Fruit fly (Drosophila melanogaster) whole organism, embryonic: ENCODE data around the gene spn-B.

Experiments
- Adf1 ChIP-seq: fragments of 200-800 bp; sonication (Bioruptor generic); IDR thresholded peaks from 2 replicates; pipeline ENCODE4 v1.3.6; 2022; ENCODE audit warnings: missing biosample characterization, missing genetic modification characterization
- B-H1 ChIP-seq: fragments of 200-800 bp; sonication (Bioruptor generic); IDR thresholded peaks from 3 replicates; pipeline ENCODE4 v1.3.6; 2022; ENCODE audit warnings: missing biosample characterization, missing genetic modification characterization
- Bgb ChIP-seq: fragments of 200-800 bp; sonication (Bioruptor generic); IDR thresholded peaks from 2 replicates; pipeline ENCODE4 v1.3.6; 2022; ENCODE audit warnings: missing biosample characterization, missing genetic modification characterization; ENCODE audit not compliant: partially characterized antibody
- Blimp-1 ChIP-seq: fragments of 200-800 bp; sonication (Bioruptor generic); optimal IDR thresholded peaks from 3 replicates; lab custom pipeline; 2018; ENCODE audit warnings: missing biosample characterization, missing genetic modification characterization, mild to moderate bottlenecking, moderate library complexity, missing genetic modification reagents
- CG10209 ChIP-seq: fragments of 200-800 bp; sonication (Bioruptor generic); optimal IDR thresholded peaks from 3 replicates; lab custom pipeline; 2017; ENCODE audit warnings: missing biosample characterization, mild to moderate bottlenecking, missing genetic modification characterization, missing genetic modification reagents
- CG10462 ChIP-seq: fragments of 200-800 bp; sonication (Bioruptor generic); optimal IDR thresholded peaks from 2 replicates; lab custom pipeline; 2016; ENCODE audit warnings: missing biosample characterization, missing genetic modification characterization
- CG11560 ChIP-seq: fragments of 200-800 bp; sonication (Bioruptor generic); IDR thresholded peaks from 3 replicates; pipeline ENCODE4 v1.3.6; 2022; ENCODE audit warnings: missing biosample characterization, missing genetic modification characterization
- CG13775 ChIP-seq: fragments of 200-800 bp; sonication (Bioruptor generic); optimal IDR thresholded peaks from 3 replicates; lab custom pipeline; 2017; ENCODE audit warnings: missing biosample characterization, mild to moderate bottlenecking, missing genetic modification characterization
- CG15514 ChIP-seq: fragments of 200-800 bp; sonication (Bioruptor generic); optimal IDR thresholded peaks from 3 replicates; lab custom pipeline; 2017; ENCODE audit warnings: missing biosample characterization, missing genetic modification characterization, mild to moderate bottlenecking, moderate library complexity, missing genetic modification reagents
- CG16863 ChIP-seq: fragments of 200-800 bp; sonication (Bioruptor generic); optimal IDR thresholded peaks from 3 replicates; lab custom pipeline; 2016; ENCODE audit warnings: missing biosample characterization, missing genetic modification characterization
- CG18262 ChIP-seq: fragments of 200-800 bp; optimal IDR thresholded peaks from 3 replicates; lab custom pipeline; 2019; ENCODE audit warnings: missing biosample characterization, mild to moderate bottlenecking, missing genetic modification characterization, moderate library complexity
- CG2202 ChIP-seq: fragments of 200-800 bp; sonication (Bioruptor generic); optimal IDR thresholded peaks from 2 replicates; lab custom pipeline; 2018; ENCODE audit warnings: missing biosample characterization, mild to moderate bottlenecking, missing genetic modification characterization
- CG3065 ChIP-seq: fragments of 200-800 bp; sonication (Bioruptor generic); optimal IDR thresholded peaks from 2 replicates; lab custom pipeline; 2016; ENCODE audit warnings: missing biosample characterization, missing genetic modification characterization
- CG31224 ChIP-seq: fragments of 200-800 bp; sonication (Bioruptor generic); IDR thresholded peaks from 2 replicates; pipeline ENCODE4 v1.3.6; 2022; ENCODE audit warnings: missing biosample characterization, missing genetic modification characterization
- CG3726 ChIP-seq: fragments of 200-800 bp; sonication (Bioruptor generic); IDR thresholded peaks from 3 replicates; pipeline ENCODE4, ENCODE4 v1.3.6; 2022; ENCODE audit warnings: missing biosample characterization, missing genetic modification characterization
- CG4282 ChIP-seq: fragments of 200-800 bp; sonication (Bioruptor generic); optimal IDR thresholded peaks from 2 replicates; lab custom pipeline; 2016; ENCODE audit warnings: missing biosample characterization, missing genetic modification characterization
- CG4424 ChIP-seq: fragments of 200-800 bp; sonication (Bioruptor generic); optimal IDR thresholded peaks from 3 replicates; lab custom pipeline; 2016; ENCODE audit warnings: missing biosample characterization, missing genetic modification characterization
- CG4730 ChIP-seq: fragments of 200-800 bp; sonication (Bioruptor generic); IDR thresholded peaks from 2 replicates; pipeline ENCODE4 v1.3.6; 2022; ENCODE audit warnings: missing biosample characterization, missing genetic modification characterization
- CG7786 ChIP-seq: fragments of 200-800 bp; sonication (Bioruptor generic); optimal IDR thresholded peaks from 2 replicates; lab custom pipeline; 2016; ENCODE audit warnings: missing biosample characterization, missing genetic modification characterization
- CG8765 ChIP-seq: fragments of 200-800 bp; sonication (Bioruptor generic); IDR thresholded peaks from 2 replicates; pipeline ENCODE4 v1.3.6; 2022; ENCODE audit warnings: missing biosample characterization, missing genetic modification characterization
- CG8944 ChIP-seq: fragments of 200-800 bp; sonication (Bioruptor generic); optimal IDR thresholded peaks from 3 replicates; lab custom pipeline; 2016; ENCODE audit warnings: missing biosample characterization, missing genetic modification characterization
- CHES-1-like ChIP-seq: fragments of 200-800 bp; sonication (Bioruptor generic); optimal IDR thresholded peaks from 2 replicates; lab custom pipeline; 2016; ENCODE audit warnings: missing biosample characterization, missing genetic modification characterization
- CrebB ChIP-seq: fragments of 200-800 bp; sonication (Bioruptor generic); optimal IDR thresholded peaks from 3 replicates; lab custom pipeline; 2018; ENCODE audit warnings: missing biosample characterization, mild to moderate bottlenecking, missing genetic modification characterization
- D19A ChIP-seq: fragments of 200-800 bp; optimal IDR thresholded peaks from 3 replicates; lab custom pipeline; 2019; ENCODE audit warnings: missing biosample characterization, mild to moderate bottlenecking, missing genetic modification characterization, moderate library complexity
- Doc2 ChIP-seq: fragments of 200-800 bp; sonication (Bioruptor generic); IDR thresholded peaks from 2 replicates; pipeline ENCODE4 v1.3.6; 2022; ENCODE audit warnings: missing biosample characterization, missing genetic modification characterization
- Dref ChIP-seq: fragments of 200-800 bp; sonication (Bioruptor generic); IDR thresholded peaks from 2 replicates; pipeline ENCODE4 v1.3.6; 2022; ENCODE audit warnings: missing biosample characterization, missing genetic modification characterization
- Fer3 ChIP-seq: fragments of 200-800 bp; sonication (Bioruptor generic); optimal IDR thresholded peaks from 2 replicates; lab custom pipeline; 2018; ENCODE audit warnings: missing biosample characterization, mild to moderate bottlenecking, missing genetic modification characterization, moderate library complexity
- Hey ChIP-seq: fragments of 200-800 bp; sonication (Bioruptor generic); optimal IDR thresholded peaks from 3 replicates; lab custom pipeline; 2018; ENCODE audit warnings: missing biosample characterization, mild to moderate bottlenecking, missing genetic modification characterization
- Lpt ChIP-seq: fragments of >200 bp; optimal IDR thresholded peaks from 2 replicates; lab custom pipeline; 2018; ENCODE audit warnings: missing biosample characterization, missing genetic modification characterization
- NfI ChIP-seq: fragments of 200-800 bp; sonication (Bioruptor generic); optimal IDR thresholded peaks from 3 replicates; lab custom pipeline; 2018; ENCODE audit warnings: missing biosample characterization, mild to moderate bottlenecking, missing genetic modification characterization, moderate library complexity
- Sox102F ChIP-seq: fragments of 200-800 bp; sonication (Bioruptor generic); optimal IDR thresholded peaks from 2 replicates; lab custom pipeline; 2018; ENCODE audit warnings: missing biosample characterization, mild to moderate bottlenecking, missing genetic modification characterization, moderate library complexity
- Usf ChIP-seq: fragments of 200-800 bp; sonication (Bioruptor generic); optimal IDR thresholded peaks from 2 replicates; lab custom pipeline; 2017; ENCODE audit warnings: missing genotype, missing biosample characterization, missing genetic modification characterization
- ac ChIP-seq: fragments of 200-800 bp; sonication (Bioruptor generic); optimal IDR thresholded peaks from 3 replicates; lab custom pipeline; 2017; ENCODE audit warnings: missing biosample characterization, mild to moderate bottlenecking, missing genetic modification characterization
- az2 ChIP-seq: fragments of 200-800 bp; sonication (Bioruptor generic); optimal IDR thresholded peaks from 3 replicates; lab custom pipeline; 2016; ENCODE audit warnings: missing biosample characterization, missing genetic modification characterization
- br ChIP-seq: fragments of >200 bp; optimal IDR thresholded peaks from 2 replicates; lab custom pipeline; 2017
- cato ChIP-seq: fragments of 200-800 bp; sonication (Bioruptor generic); optimal IDR thresholded peaks from 2 replicates; lab custom pipeline; 2016; ENCODE audit warnings: missing biosample characterization, missing genetic modification characterization, borderline replicate concordance
- dmrt11E ChIP-seq: fragments of 200-800 bp; sonication (Bioruptor generic); optimal IDR thresholded peaks from 3 replicates; lab custom pipeline; 2018; ENCODE audit warnings: missing biosample characterization, mild to moderate bottlenecking, missing genetic modification characterization, moderate library complexity
- fd3F ChIP-seq: fragments of 200-800 bp; sonication (Bioruptor generic); optimal IDR thresholded peaks from 2 replicates; lab custom pipeline; 2018; ENCODE audit warnings: missing biosample characterization, mild to moderate bottlenecking, missing genetic modification characterization, moderate library complexity
- fd64A ChIP-seq: fragments of 200-800 bp; sonication (Bioruptor generic); optimal IDR thresholded peaks from 3 replicates; lab custom pipeline; 2018; ENCODE audit warnings: missing biosample characterization, mild to moderate bottlenecking, missing genetic modification characterization
- ham ChIP-seq: fragments of 200-800 bp; sonication (Bioruptor generic); IDR thresholded peaks from 2 replicates; pipeline ENCODE4 v1.3.6; 2022; ENCODE audit warnings: missing biosample characterization, missing genetic modification characterization
- inv ChIP-seq: fragments of 200-800 bp; sonication (Bioruptor generic); IDR thresholded peaks from 2 replicates; pipeline ENCODE4 v1.3.6; 2022; ENCODE audit warnings: missing biosample characterization, missing genetic modification characterization; ENCODE audit not compliant: partially characterized antibody
- kah ChIP-seq: fragments of 200-800 bp; sonication (Bioruptor generic); optimal IDR thresholded peaks from 2 replicates; lab custom pipeline; 2018; ENCODE audit warnings: missing biosample characterization, mild to moderate bottlenecking, missing genetic modification characterization
- ken ChIP-seq: fragments of 200-800 bp; sonication (Bioruptor generic); IDR thresholded peaks from 3 replicates; pipeline ENCODE4 v1.3.6; 2022; ENCODE audit warnings: missing biosample characterization, missing genetic modification characterization
- klu ChIP-seq: fragments of 200-800 bp; sonication (Bioruptor generic); IDR thresholded peaks from 2 replicates; pipeline ENCODE4 v1.3.6; 2022; ENCODE audit warnings: missing biosample characterization, missing genetic modification characterization
- kni ChIP-seq: fragments of 200-800 bp; sonication (Bioruptor generic); optimal IDR thresholded peaks from 3 replicates; lab custom pipeline; 2017; ENCODE audit warnings: mild to moderate bottlenecking, missing biosample characterization, missing genetic modification reagents, missing genetic modification characterization
- maf-S ChIP-seq: fragments of 200-800 bp; sonication (Bioruptor generic); optimal IDR thresholded peaks from 2 replicates; lab custom pipeline; 2016; ENCODE audit warnings: missing biosample characterization, missing genetic modification characterization
- phol ChIP-seq: fragments of 200-800 bp; sonication (Bioruptor generic); optimal IDR thresholded peaks from 3 replicates; lab custom pipeline; 2018; ENCODE audit warnings: missing biosample characterization, mild to moderate bottlenecking, missing genetic modification characterization, moderate library complexity
- pum ChIP-seq: fragments of 200-800 bp; sonication (Bioruptor generic); optimal IDR thresholded peaks from 2 replicates; lab custom pipeline; 2016; ENCODE audit warnings: missing biosample characterization, missing genetic modification characterization
- salm ChIP-seq: fragments of 200-800 bp; sonication (Bioruptor generic); optimal IDR thresholded peaks from 2 replicates; lab custom pipeline; 2018; ENCODE audit warnings: missing biosample characterization, mild to moderate bottlenecking, missing genetic modification characterization
- scrt ChIP-seq: fragments of 200-800 bp; sonication (Bioruptor generic); optimal IDR thresholded peaks from 2 replicates; lab custom pipeline; 2018; ENCODE audit warnings: missing biosample characterization, mild to moderate bottlenecking, missing genetic modification characterization, moderate library complexity
- twi ChIP-seq: fragments of 200-800 bp; optimal IDR thresholded peaks from 2 replicates; lab custom pipeline; 2019; ENCODE audit warnings: missing biosample characterization, mild to moderate bottlenecking, missing genetic modification characterization, moderate library complexity
- vvl ChIP-seq: fragments of 200-800 bp; sonication (Bioruptor generic); IDR thresholded peaks from 2 replicates; pipeline ENCODE4 v1.3.6; 2022; ENCODE audit warnings: missing biosample characterization, missing genetic modification characterization

spn-B gene

DNA sequence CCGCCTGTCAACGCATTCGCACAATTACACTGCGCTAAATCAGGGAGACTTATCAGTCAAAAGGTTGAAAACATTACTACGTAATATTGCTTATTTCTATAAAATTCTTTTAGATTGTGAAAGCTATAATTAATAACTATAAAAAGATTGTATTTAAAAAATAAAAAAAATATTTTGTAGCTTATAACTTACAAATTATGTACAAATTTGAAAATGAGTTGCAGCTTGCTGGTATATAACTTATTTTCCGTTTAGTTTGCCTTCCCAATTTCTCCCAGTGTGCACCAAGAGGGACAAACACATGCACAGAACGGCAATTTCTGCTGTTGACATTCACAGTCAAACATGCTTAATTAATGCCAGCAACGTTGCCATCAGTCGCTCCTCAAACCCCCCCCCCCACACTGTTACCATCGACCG, 25.9 kb downstream of the spn-B start (continued):
- TF ChIP-seq Adf1 (GFP tag; lab: Robert Waterston, UW) (no peak; the same call in 1 of the 2 replicates), CG4424 (GFP tag; lab: Kevin White, UChicago) (peak; percentile 68), kah (peak; percentile 27), az2 (GFP tag; lab: Kevin White, UChicago) (peak; percentile 58), klu (GFP tag; lab: Robert Waterston, UW) (peak; percentile 42; the same call in 1 of the 2 replicates), vvl (GFP tag; lab: Robert Waterston, UW) (peak; percentile 41; the same call in 1 of the 2 replicates), D19A (tag; lab: Kevin White, UChicago) (peak; percentile 78), dmrt11E (tag; lab: Kevin White, UChicago) (peak; percentile 44), NfI (GFP tag; lab: Kevin White, UChicago) (peak; percentile 44), CHES-1-like (GFP tag; lab: Kevin White, UChicago) (no peak), salm (tag; lab: Kevin White, UChicago) (peak; percentile 42), Hey (no peak), CG3065 (GFP tag; lab: Kevin White, UChicago) (no peak), Doc2 (GFP tag; lab: Robert Waterston, UW) (no peak), maf-S (GFP tag; lab: Kevin White, UChicago) (no peak), Sox102F (peak; percentile 74), CG4282 (GFP tag; lab: Kevin White, UChicago) (no peak), CG31224 (GFP tag; lab: Robert Waterston, UW) (no peak), CG18262 (tag; lab: Kevin White, UChicago) (peak; percentile 81), fd3F (peak; percentile 42), CG7786 (GFP tag; lab: Kevin White, UChicago) (no peak), Fer3 (peak; percentile 70), kni (GFP tag; lab: Kevin White, UChicago) (no peak), CG15514 (GFP tag; lab: Kevin White, UChicago) (peak; percentile 62), cato (GFP tag; lab: Kevin White, UChicago) (peak; percentile 28), CrebB (tag; lab: Kevin White, UChicago) (no peak), twi (tag; lab: Kevin White, UChicago) (peak; percentile 21), ken (0 out of 3 replicates have a peak, but pooled peaks have one; percentile 6), Blimp-1 (GFP tag; lab: Kevin White, UChicago) (peak; percentile 81), fd64A (GFP tag; lab: Kevin White, UChicago) (no peak), br (no peak), Dref (GFP tag; lab: Robert Waterston, UW) (no peak), ac (GFP tag; lab: Kevin White, UChicago) (no peak), phol (tag; lab: Kevin White, UChicago) (peak; percentile 85), CG2202 (tag; lab: Kevin White, UChicago) (no peak), CG8944 (GFP tag; lab: Kevin White, UChicago) (no peak), CG16863 (GFP tag; lab: Kevin White, UChicago) (no peak), CG4730 (GFP tag; lab: Robert Waterston, UW) (no peak), CG13775 (GFP tag; lab: Kevin White, UChicago) (peak; percentile 49), CG10209 (peak; percentile 56), CG10462 (peak; percentile 20), scrt (GFP tag; lab: Kevin White, UChicago) (peak; percentile 76), Lpt (GFP tag; lab: Kevin White, UChicago) (no peak), CG3726 (no peak), CG8765 (GFP tag; lab: Robert Waterston, UW) (no peak), CG11560 (tag; lab: Robert Waterston, UW) (no peak), B-H1 (GFP tag; lab: Robert Waterston, UW) (peak; percentile 62; the same call in 2 of the 3 replicates), Bgb (GFP tag; lab: Robert Waterston, UW) (no peak), Usf (GFP tag; lab: Kevin White, UChicago) (no peak), ham (no peak), pum (GFP tag; lab: Kevin White, UChicago) (no peak), inv (GFP tag; lab: Robert Waterston, UW) (no peak)
